Fruit fly (Drosophila melanogaster) whole organism, embryonic: ENCODE data around the gene CG13484.

Experiments used
- Awh ChIP-seq: fragments of 200-800 bp; sonication (Bioruptor generic); IDR thresholded peaks from 2 replicates; pipeline ENCODE4, ENCODE4 v1.3.6; 2022; ENCODE audit warnings: missing biosample characterization, missing genetic modification characterization
- BtbVII ChIP-seq: fragments of 200-800 bp; sonication (Bioruptor generic); optimal IDR thresholded peaks from 3 replicates; lab custom pipeline; 2017; ENCODE audit warnings: missing biosample characterization, mild to moderate bottlenecking, missing genetic modification characterization
- Bteb2 ChIP-seq: fragments of 200-800 bp; sonication (Bioruptor generic); optimal IDR thresholded peaks from 2 replicates; lab custom pipeline; 2016; ENCODE audit warnings: missing biosample characterization, missing genetic modification characterization
- CG11456 ChIP-seq: fragments of 200-800 bp; sonication (Bioruptor generic); IDR thresholded peaks from 3 replicates; pipeline ENCODE4 v1.3.6; 2022; ENCODE audit warnings: missing biosample characterization, missing genetic modification characterization
- CG12155 ChIP-seq: fragments of 200-800 bp; sonication (Bioruptor generic); optimal IDR thresholded peaks from 3 replicates; lab custom pipeline; 2016; ENCODE audit warnings: missing biosample characterization, missing genetic modification characterization
- CG14014 ChIP-seq: fragments of 200-800 bp; sonication (Bioruptor generic); IDR thresholded peaks from 2 replicates; pipeline ENCODE4 v1.3.6; 2022; ENCODE audit warnings: missing biosample characterization, missing genetic modification characterization
- CG15269 ChIP-seq: fragments of 200-800 bp; sonication (Bioruptor generic); optimal IDR thresholded peaks from 2 replicates; lab custom pipeline; 2018; ENCODE audit warnings: missing biosample characterization, mild to moderate bottlenecking, missing genetic modification characterization, moderate library complexity
- CG17912 ChIP-seq: fragments of 200-800 bp; sonication (Bioruptor generic); optimal IDR thresholded peaks from 2 replicates; lab custom pipeline; 2018; ENCODE audit warnings: missing biosample characterization, mild to moderate bottlenecking, missing genetic modification characterization
- CG1832 ChIP-seq: fragments of 200-800 bp; sonication (Bioruptor generic); optimal IDR thresholded peaks from 2 replicates; lab custom pipeline; 2017; ENCODE audit warnings: missing biosample characterization, mild to moderate bottlenecking, missing genetic modification characterization, inconsistent platforms
- CG32532 ChIP-seq: fragments of 200-800 bp; sonication (Bioruptor generic); IDR thresholded peaks from 2 replicates; pipeline ENCODE4 v1.3.6; 2022; ENCODE audit warnings: missing biosample characterization, missing genetic modification characterization
- CG3407 ChIP-seq: fragments of 200-800 bp; sonication (Bioruptor generic); optimal IDR thresholded peaks from 2 replicates; lab custom pipeline; 2018; ENCODE audit warnings: missing biosample characterization, mild to moderate bottlenecking, missing genetic modification characterization
- CG34422 ChIP-seq: fragments of 200-800 bp; sonication (Bioruptor generic); IDR thresholded peaks from 3 replicates; pipeline ENCODE4 v1.3.6; 2022; ENCODE audit warnings: missing biosample characterization, missing genetic modification characterization
- CG6854 ChIP-seq: fragments of 200-800 bp; sonication (Bioruptor generic); optimal IDR thresholded peaks from 3 replicates; lab custom pipeline; 2017; ENCODE audit warnings: missing biosample characterization, mild to moderate bottlenecking, missing genetic modification characterization
- CG9215 ChIP-seq: fragments of 200-800 bp; sonication (Bioruptor generic); IDR thresholded peaks from 2 replicates; pipeline ENCODE4 v1.3.6; 2022; ENCODE audit warnings: missing biosample characterization, missing genetic modification characterization
- CG9797 ChIP-seq: fragments of 200-800 bp; sonication (Bioruptor generic); optimal IDR thresholded peaks from 3 replicates; lab custom pipeline; 2018; ENCODE audit warnings: missing biosample characterization, mild to moderate bottlenecking, missing genetic modification characterization
- D19B ChIP-seq: fragments of 200-800 bp; sonication (Bioruptor generic); optimal IDR thresholded peaks from 2 replicates; lab custom pipeline; 2017; ENCODE audit warnings: missing biosample characterization, mild to moderate bottlenecking, missing genetic modification characterization
- Deaf1 ChIP-seq: fragments of 200-800 bp; optimal IDR thresholded peaks from 3 replicates; lab custom pipeline; 2019; ENCODE audit warnings: missing biosample characterization, mild to moderate bottlenecking, missing genetic modification characterization, moderate library complexity
- Doc3 ChIP-seq: fragments of 200-800 bp; sonication (Bioruptor generic); IDR thresholded peaks from 3 replicates; pipeline ENCODE4 v1.3.6; 2022; ENCODE audit warnings: missing biosample characterization, missing genetic modification characterization; ENCODE audit not compliant: partially characterized antibody
- Drgx ChIP-seq: fragments of 200-800 bp; sonication (Bioruptor generic); IDR thresholded peaks from 2 replicates; pipeline ENCODE4 v1.3.6; 2022; ENCODE audit warnings: missing biosample characterization, missing genetic modification characterization
- E2f2 ChIP-seq: fragments of 200-800 bp; sonication (Bioruptor generic); IDR thresholded peaks from 2 replicates; pipeline ENCODE4 v1.3.6; 2022; ENCODE audit warnings: missing biosample characterization, missing genetic modification characterization
- Hr3 ChIP-seq: fragments of 200-800 bp; sonication (Bioruptor generic); optimal IDR thresholded peaks from 3 replicates; lab custom pipeline; 2016; ENCODE audit warnings: missing biosample characterization, missing genetic modification characterization
- Kr ChIP-seq: fragments of 200-800 bp; sonication (Bioruptor generic); optimal IDR thresholded peaks from 2 replicates; lab custom pipeline; 2017; ENCODE audit warnings: missing biosample characterization, mild to moderate bottlenecking, missing genetic modification characterization
- Myb ChIP-seq: fragments of 200-800 bp; sonication (Bioruptor generic); optimal IDR thresholded peaks from 2 replicates; lab custom pipeline; 2016; ENCODE audit warnings: missing biosample characterization, missing genetic modification characterization
- NFAT ChIP-seq: fragments of 200-800 bp; sonication (Bioruptor generic); IDR thresholded peaks from 2 replicates; pipeline ENCODE4 v1.3.6; 2022; ENCODE audit warnings: missing biosample characterization, missing genetic modification characterization
- Sox102F ChIP-seq: fragments of 200-800 bp; sonication (Bioruptor generic); optimal IDR thresholded peaks from 2 replicates; lab custom pipeline; 2018; ENCODE audit warnings: missing biosample characterization, mild to moderate bottlenecking, missing genetic modification characterization, moderate library complexity
- Sry-β ChIP-seq: fragments of 200-800 bp; sonication (Bioruptor generic); optimal IDR thresholded peaks from 2 replicates; lab custom pipeline; 2018; ENCODE audit warnings: missing biosample characterization, mild to moderate bottlenecking, missing genetic modification characterization, moderate library complexity
- al ChIP-seq: fragments of 200-800 bp; sonication (Bioruptor generic); IDR thresholded peaks from 2 replicates; pipeline ENCODE4 v1.3.6; 2022; ENCODE audit warnings: missing biosample characterization, missing genetic modification characterization
- bab2 ChIP-seq: fragments of 200-800 bp; sonication (Bioruptor generic); optimal IDR thresholded peaks from 2 replicates; lab custom pipeline; 2016; ENCODE audit warnings: missing biosample characterization, missing genetic modification characterization
- cas ChIP-seq: fragments of 200-800 bp; sonication (Bioruptor generic); IDR thresholded peaks from 2 replicates; pipeline ENCODE4 v1.3.6; 2022; ENCODE audit warnings: missing biosample characterization, missing genetic modification characterization
- cg ChIP-seq: fragments of 200-800 bp; sonication (Bioruptor generic); optimal IDR thresholded peaks from 3 replicates; lab custom pipeline; 2019; ENCODE audit warnings: missing biosample characterization, mild to moderate bottlenecking, missing genetic modification characterization, moderate library complexity
- crol ChIP-seq: fragments of 200-800 bp; sonication (Bioruptor generic); IDR thresholded peaks from 2 replicates; pipeline ENCODE4 v1.3.6; 2022; ENCODE audit warnings: missing biosample characterization, missing genetic modification characterization
- crp ChIP-seq, 2 experiments: fragments of 200-800 bp; sonication (Bioruptor generic); optimal IDR thresholded peaks; 2 replicates in 1 of 2; 3 replicates in 1 of 2; lab custom pipeline; 2017; ENCODE audit warnings: missing biosample characterization in 2 of 2, missing genetic modification characterization in 2 of 2, mild to moderate bottlenecking in 1 of 2, moderate library complexity in 1 of 2
- dm ChIP-seq: fragments of 200-800 bp; sonication (Bioruptor generic); optimal IDR thresholded peaks from 3 replicates; lab custom pipeline; 2016; ENCODE audit warnings: missing biosample characterization, missing genetic modification characterization
- grn ChIP-seq: fragments of 200-800 bp; sonication (Bioruptor generic); optimal IDR thresholded peaks from 3 replicates; lab custom pipeline; 2017; ENCODE audit warnings: missing biosample characterization, missing genetic modification characterization
- kay ChIP-seq: fragments of 200-800 bp; sonication (Bioruptor generic); optimal IDR thresholded peaks from 2 replicates; lab custom pipeline; 2016; ENCODE audit warnings: missing biosample characterization, missing genetic modification characterization
- lola ChIP-seq, 3 experiments: fragments of >200 bp in 2 of 3; fragments of 200-800 bp in 1 of 3; sonication (Bioruptor generic) in 1 of 3; optimal IDR thresholded peaks; 2 replicates each; lab custom pipeline; 2017 to 2019; ENCODE audit warnings: missing biosample characterization in 3 of 3, missing genetic modification characterization in 3 of 3, mild to moderate bottlenecking in 1 of 3, moderate library complexity in 1 of 3
- mam ChIP-seq: fragments of 200-800 bp; sonication (Bioruptor generic); optimal IDR thresholded peaks from 3 replicates; lab custom pipeline; 2016; ENCODE audit warnings: missing biosample characterization, missing genetic modification characterization
- pfk ChIP-seq: fragments of 200-800 bp; sonication (Bioruptor generic); optimal IDR thresholded peaks from 2 replicates; lab custom pipeline; 2018; ENCODE audit warnings: missing biosample characterization, mild to moderate bottlenecking, missing genetic modification characterization, moderate library complexity
- row ChIP-seq: fragments of 200-800 bp; sonication (Bioruptor generic); IDR thresholded peaks from 3 replicates; pipeline ENCODE4 v1.3.6; 2022; ENCODE audit warnings: missing biosample characterization, missing genetic modification characterization
- sd ChIP-seq: fragments of 200-800 bp; sonication (Bioruptor generic); optimal IDR thresholded peaks from 3 replicates; lab custom pipeline; 2018; ENCODE audit warnings: missing biosample characterization, mild to moderate bottlenecking, missing genetic modification characterization, moderate library complexity
- sens ChIP-seq: fragments of 200-800 bp; sonication (Bioruptor generic); peaks from one replicate; lab custom pipeline; 2016; ENCODE audit warnings: missing biosample characterization, missing genetic modification characterization
- slou ChIP-seq: fragments of 200-800 bp; sonication (Bioruptor generic); optimal IDR thresholded peaks from 3 replicates; lab custom pipeline; 2016; ENCODE audit warnings: missing biosample characterization, missing genetic modification characterization
- sna ChIP-seq: fragments of 200-800 bp; sonication (Bioruptor generic); IDR thresholded peaks from 2 replicates; pipeline ENCODE4 v1.3.6; 2022; ENCODE audit warnings: missing biosample characterization, missing genetic modification characterization; ENCODE audit not compliant: partially characterized antibody
- sqz ChIP-seq: fragments of 200-800 bp; sonication (Bioruptor generic); optimal IDR thresholded peaks from 3 replicates; lab custom pipeline; 2018; ENCODE audit warnings: missing biosample characterization, mild to moderate bottlenecking, missing genetic modification characterization
- sug ChIP-seq: fragments of 200-800 bp; optimal IDR thresholded peaks from 2 replicates; lab custom pipeline; 2019; ENCODE audit warnings: missing biosample characterization, mild to moderate bottlenecking, missing genetic modification characterization, moderate library complexity
- tna ChIP-seq: fragments of 200-800 bp; sonication (Bioruptor generic); IDR thresholded peaks from 2 replicates; pipeline ENCODE4 v1.3.6; 2022; ENCODE audit warnings: missing biosample characterization, missing genetic modification characterization; ENCODE audit not compliant: partially characterized antibody
- ttk ChIP-seq: fragments of 200-800 bp; sonication (Bioruptor generic); IDR thresholded peaks from 2 replicates; pipeline ENCODE4 v2.1.2; 2022; ENCODE audit warnings: missing biosample characterization, missing genetic modification characterization
- twi ChIP-seq: fragments of 200-800 bp; optimal IDR thresholded peaks from 2 replicates; lab custom pipeline; 2019; ENCODE audit warnings: missing biosample characterization, mild to moderate bottlenecking, missing genetic modification characterization, moderate library complexity
- unc-4 ChIP-seq: fragments of 200-800 bp; sonication (Bioruptor generic); IDR thresholded peaks from 2 replicates; pipeline ENCODE4 v1.3.6; 2022; ENCODE audit warnings: missing biosample characterization, missing genetic modification characterization; ENCODE audit not compliant: partially characterized antibody

CG13484 gene

dm6 chr3L:14037655-14038644 lies 14.9 kb downstream of the CG13484 start (continued):
- peak; percentile 13 for TF ChIP-seq sd (tag; lab: Kevin White, UChicago)
- peak; percentile 41 for TF ChIP-seq dm
- TF ChIP-seq sens (GFP tag; lab: Kevin White, UChicago) = peak; percentile 78
- TF ChIP-seq pfk (GFP tag; lab: Kevin White, UChicago) = peak; percentile 33
- peak; percentile 34; the same call in 1 of the 2 replicates for TF ChIP-seq sna (GFP tag; lab: Robert Waterston, UW)
- TF ChIP-seq sqz (GFP tag; lab: Kevin White, UChicago) = peak; percentile 17
- peak; percentile 35 for TF ChIP-seq kay (GFP tag; lab: Kevin White, UChicago)
- TF ChIP-seq BtbVII = no peak
- peak; percentile 16; the same call in 1 of the 2 replicates for TF ChIP-seq E2f2 (GFP tag; lab: Robert Waterston, UW)
- TF ChIP-seq bab2 (GFP tag; lab: Kevin White, UChicago) = peak; percentile 9
- TF ChIP-seq Kr (GFP tag; lab: Kevin White, UChicago) = no peak
- TF ChIP-seq CG11456 (GFP tag; lab: Robert Waterston, UW) = 0 out of 3 replicates have a peak, but pooled peaks have one; percentile 21
- no peak for TF ChIP-seq Bteb2 (GFP tag; lab: Kevin White, UChicago)
- peak; percentile 56 for TF ChIP-seq twi
- peak; percentile 94; the same call in 2 of the 3 replicates for TF ChIP-seq CG34422
- TF ChIP-seq tna (GFP tag; lab: Robert Waterston, UW) = no peak; the same call in 1 of the 2 replicates
- 0 out of 3 replicates have a peak, but pooled peaks have one; percentile 35 for TF ChIP-seq Doc3
- no peak for TF ChIP-seq Hr3
- peak; percentile 31; the same call in 1 of the 2 replicates for TF ChIP-seq CG32532 (GFP tag; lab: Robert Waterston, UW)
- TF ChIP-seq sug (tag; lab: Kevin White, UChicago) = peak; percentile 7
- no peak for TF ChIP-seq grn (GFP tag; lab: Kevin White, UChicago)
- TF ChIP-seq Awh (GFP tag; lab: Robert Waterston, UW) = peak; percentile 11; the same call in 1 of the 2 replicates
- TF ChIP-seq lola (GFP tag; optimal IDR thresholded peaks at IDR 0.05; lab: Kevin White, UChicago) = no peak
- peak; percentile 58; the same call in 2 of the 3 replicates for TF ChIP-seq row (GFP tag; lab: Robert Waterston, UW)
- TF ChIP-seq CG17912 = peak; percentile 20
- peak; percentile 23 for TF ChIP-seq D19B (GFP tag; lab: Kevin White, UChicago)
- TF ChIP-seq crol (GFP tag; lab: Robert Waterston, UW) = peak; percentile 67
- TF ChIP-seq unc-4 (GFP tag; lab: Robert Waterston, UW) = 0 out of 2 replicates have a peak, but pooled peaks have one; percentile 29
- TF ChIP-seq Myb = peak; percentile 10
- peak in 1 of 2 experiments; percentile 63 for TF ChIP-seq crp (GFP tag; optimal IDR thresholded peaks at IDR 0.05; lab: Kevin White, UChicago)
- no peak for TF ChIP-seq cas
- peak; percentile 67 for TF ChIP-seq CG1832
- peak; percentile 72 for TF ChIP-seq cg (GFP tag; lab: Kevin White, UChicago)
- TF ChIP-seq CG9797 (GFP tag; lab: Kevin White, UChicago) = no peak
- TF ChIP-seq, all 482 proteins: peak for 72

dm6 chr3L:14036867-14037313 lies 16.0 kb downstream of the CG13484 start, which contains the start of gene Hsp110:
Gene Hsp110 (plus strand): TSS chr3L:14037019.
- TF ChIP-seq Bteb2 (GFP tag; lab: Kevin White, UChicago) (peak; percentile 10), mam (no peak), CG3407 (GFP tag; lab: Kevin White, UChicago) (no peak), Deaf1 (tag; lab: Kevin White, UChicago) (no peak), Drgx (no peak), NFAT (GFP tag; lab: Robert Waterston, UW) (peak; percentile 81), CG15269 (tag; lab: Kevin White, UChicago) (no peak), CG12155 (GFP tag; lab: Kevin White, UChicago) (peak; percentile 14), ttk (no peak), CG14014 (GFP tag; lab: Robert Waterston, UW) (no peak), Sry-β (GFP tag; lab: Kevin White, UChicago) (no peak), al (GFP tag; lab: Robert Waterston, UW) (no peak), slou (no peak), Sox102F (no peak), CG9215 (no peak), CG6854 (GFP tag; lab: Kevin White, UChicago) (no peak)
